Fruit fly (Drosophila melanogaster) whole organism, prepupa: ENCODE results near the gene CG13309.

Experiments
- Blimp-1 ChIP-seq: fragments of 200-800 bp; sonication (Bioruptor generic); optimal IDR thresholded peaks from 3 replicates; lab custom pipeline; 2017; ENCODE audit warnings: missing biosample characterization, missing genetic modification characterization, mild to moderate bottlenecking, moderate library complexity, missing genetic modification reagents
- CG10631 ChIP-seq: fragments of 200-800 bp; sonication (Bioruptor generic); optimal IDR thresholded peaks from 2 replicates; lab custom pipeline; 2016; ENCODE audit warnings: missing biosample characterization, missing genetic modification characterization
- CG11762 ChIP-seq: fragments of 200-800 bp; sonication (Bioruptor generic); optimal IDR thresholded peaks from 3 replicates; lab custom pipeline; 2016; ENCODE audit warnings: missing biosample characterization, missing genetic modification characterization; ENCODE audit not compliant: insufficient read depth
- CG11902 ChIP-seq: fragments of 200-800 bp; sonication (Bioruptor generic); optimal IDR thresholded peaks from 3 replicates; lab custom pipeline; 2016; ENCODE audit warnings: missing biosample characterization, missing genetic modification characterization
- CG15336 ChIP-seq: fragments of 200-800 bp; sonication (Bioruptor generic); IDR thresholded peaks from 2 replicates; pipeline ENCODE4 v1.3.6; 2022; ENCODE audit warnings: missing biosample characterization, missing genetic modification characterization
- CG1621 ChIP-seq: fragments of 200-800 bp; sonication (Bioruptor generic); optimal IDR thresholded peaks from 3 replicates; lab custom pipeline; 2018; ENCODE audit warnings: missing biosample characterization, mild to moderate bottlenecking, missing genetic modification characterization
- CG16779 ChIP-seq: fragments of 200-800 bp; sonication (Bioruptor generic); optimal IDR thresholded peaks from 3 replicates; lab custom pipeline; 2017; ENCODE audit warnings: missing biosample characterization, mild to moderate bottlenecking, missing genetic modification characterization
- CG3032 ChIP-seq: fragments of 200-800 bp; optimal IDR thresholded peaks from 2 replicates; lab custom pipeline; 2019; ENCODE audit warnings: missing biosample characterization, mild to moderate bottlenecking, missing genetic modification characterization, moderate library complexity
- CG32006 ChIP-seq: fragments of 200-800 bp; sonication (Bioruptor generic); optimal IDR thresholded peaks from 3 replicates; lab custom pipeline; 2017; ENCODE audit warnings: missing biosample characterization, mild to moderate bottlenecking, missing genetic modification characterization
- CG34406 ChIP-seq: fragments of 200-800 bp; sonication (Bioruptor generic); optimal IDR thresholded peaks from 3 replicates; lab custom pipeline; 2016; ENCODE audit warnings: missing biosample characterization, missing genetic modification characterization
- CG3919 ChIP-seq: fragments of 200-800 bp; sonication (Bioruptor generic); optimal IDR thresholded peaks from 3 replicates; lab custom pipeline; 2016; ENCODE audit warnings: missing biosample characterization, missing genetic modification characterization
- CG6276 ChIP-seq: fragments of 200-800 bp; sonication (Bioruptor generic); optimal IDR thresholded peaks from 2 replicates; lab custom pipeline; 2017; ENCODE audit warnings: missing biosample characterization, mild to moderate bottlenecking, missing genetic modification characterization
- CG6808 ChIP-seq: fragments of 200-800 bp; sonication (Bioruptor generic); optimal IDR thresholded peaks from 3 replicates; lab custom pipeline; 2017; ENCODE audit warnings: missing biosample characterization, missing genetic modification characterization, mild to moderate bottlenecking, moderate library complexity, missing genetic modification reagents
- CG6854 ChIP-seq: fragments of 200-800 bp; sonication (Bioruptor generic); optimal IDR thresholded peaks from 2 replicates; lab custom pipeline; 2017; ENCODE audit warnings: missing biosample characterization, mild to moderate bottlenecking, missing genetic modification characterization
- CG7368 ChIP-seq: fragments of 200-800 bp; sonication (Bioruptor generic); optimal IDR thresholded peaks from 3 replicates; lab custom pipeline; 2016; ENCODE audit warnings: missing biosample characterization, missing genetic modification characterization
- CG8119 ChIP-seq: fragments of 200-800 bp; sonication (Bioruptor generic); IDR thresholded peaks from 3 replicates; pipeline ENCODE4 v1.3.6; 2022; ENCODE audit warnings: missing biosample characterization, missing genetic modification characterization
- CG8632 ChIP-seq: fragments of 200-800 bp; sonication (Bioruptor generic); optimal IDR thresholded peaks from 3 replicates; lab custom pipeline; 2016; ENCODE audit warnings: missing biosample characterization, missing genetic modification characterization
- CG9139 ChIP-seq: fragments of 200-800 bp; sonication (Bioruptor generic); optimal IDR thresholded peaks from 3 replicates; lab custom pipeline; 2017; ENCODE audit warnings: missing biosample characterization, mild to moderate bottlenecking, missing genetic modification characterization
- Eip78C ChIP-seq: fragments of 200-800 bp; sonication (Bioruptor generic); peaks from one replicate; lab custom pipeline; 2016; ENCODE audit warnings: missing biosample characterization, missing genetic modification characterization
- Eip93F ChIP-seq: fragments of 200-800 bp; sonication (Bioruptor generic); optimal IDR thresholded peaks from 2 replicates; lab custom pipeline; 2016; ENCODE audit warnings: missing biosample characterization, mild to moderate bottlenecking, missing genetic modification characterization
- Ets21C ChIP-seq: fragments of 200-800 bp; sonication (Bioruptor generic); optimal IDR thresholded peaks from 3 replicates; lab custom pipeline; 2016; ENCODE audit warnings: missing biosample characterization, missing genetic modification characterization
- Ets96B ChIP-seq: fragments of 200-800 bp; optimal IDR thresholded peaks from 2 replicates; lab custom pipeline; 2019; ENCODE audit warnings: missing biosample characterization, mild to moderate bottlenecking, missing genetic modification characterization, moderate library complexity
- Gug ChIP-seq: fragments of 200-800 bp; sonication (Bioruptor generic); IDR thresholded peaks from 2 replicates; pipeline ENCODE4 v1.3.6; 2022; ENCODE audit warnings: missing biosample characterization, missing genetic modification characterization
- Hr4 ChIP-seq: fragments of 200-800 bp; sonication (Bioruptor generic); optimal IDR thresholded peaks from 3 replicates; lab custom pipeline; 2016; ENCODE audit warnings: missing biosample characterization, missing genetic modification characterization
- Lpt ChIP-seq: fragments of 200-800 bp; sonication (Bioruptor generic); optimal IDR thresholded peaks from 3 replicates; lab custom pipeline; 2016; ENCODE audit warnings: missing biosample characterization, missing genetic modification characterization
- Met ChIP-seq: fragments of 200-800 bp; sonication (Bioruptor generic); optimal IDR thresholded peaks from 3 replicates; lab custom pipeline; 2016; ENCODE audit warnings: missing biosample characterization, missing genetic modification characterization
- OdsH ChIP-seq: fragments of 200-800 bp; sonication (Bioruptor generic); optimal IDR thresholded peaks from 3 replicates; lab custom pipeline; 2016; ENCODE audit warnings: missing biosample characterization, missing genetic modification characterization
- Smox ChIP-seq: fragments of 200-800 bp; sonication (Bioruptor generic); optimal IDR thresholded peaks from 3 replicates; lab custom pipeline; 2016; ENCODE audit warnings: missing biosample characterization, missing genetic modification characterization
- Sox14 ChIP-seq: fragments of 200-800 bp; sonication (Bioruptor generic); optimal IDR thresholded peaks from 3 replicates; lab custom pipeline; 2016; ENCODE audit warnings: missing biosample characterization, missing genetic modification characterization
- achi ChIP-seq: fragments of 200-800 bp; sonication (Bioruptor generic); optimal IDR thresholded peaks from 3 replicates; lab custom pipeline; 2016; ENCODE audit warnings: missing biosample characterization, missing genetic modification characterization
- acj6 ChIP-seq: fragments of 200-800 bp; sonication (Bioruptor generic); optimal IDR thresholded peaks from 3 replicates; lab custom pipeline; 2016; ENCODE audit warnings: missing biosample characterization, missing genetic modification characterization
- dac ChIP-seq: fragments of 200-800 bp; sonication (Bioruptor generic); optimal IDR thresholded peaks from 2 replicates; lab custom pipeline; 2017; ENCODE audit warnings: missing biosample characterization, mild to moderate bottlenecking, missing genetic modification characterization
- dsx ChIP-seq: fragments of 200-800 bp; optimal IDR thresholded peaks from 3 replicates; lab custom pipeline; 2019; ENCODE audit warnings: missing biosample characterization, mild to moderate bottlenecking, missing genetic modification characterization, moderate library complexity; ENCODE audit not compliant: poor library complexity, severe bottlenecking
- eg ChIP-seq: fragments of 200-800 bp; sonication (Bioruptor generic); IDR thresholded peaks from 3 replicates; pipeline ENCODE4 v1.3.6; 2022; ENCODE audit warnings: missing biosample characterization, missing genetic modification characterization
- esn ChIP-seq: fragments of 200-800 bp; sonication (Bioruptor generic); optimal IDR thresholded peaks from 2 replicates; lab custom pipeline; 2016; ENCODE audit warnings: missing biosample characterization, mild to moderate bottlenecking, missing genetic modification characterization, moderate library complexity
- fd59A ChIP-seq: fragments of 200-800 bp; sonication (Bioruptor generic); optimal IDR thresholded peaks from 2 replicates; lab custom pipeline; 2017; ENCODE audit warnings: missing biosample characterization, mild to moderate bottlenecking, missing genetic modification characterization, missing genetic modification reagents
- fkh ChIP-seq: fragments of 200-800 bp; sonication (Bioruptor generic); optimal IDR thresholded peaks from 3 replicates; lab custom pipeline; 2017; ENCODE audit warnings: missing biosample characterization, mild to moderate bottlenecking, missing genetic modification characterization, moderate library complexity
- lz ChIP-seq: fragments of 200-800 bp; sonication (Bioruptor generic); optimal IDR thresholded peaks from 3 replicates; lab custom pipeline; 2016; ENCODE audit warnings: missing biosample characterization, missing genetic modification characterization
- net ChIP-seq: fragments of 200-800 bp; sonication (Bioruptor generic); optimal IDR thresholded peaks from 3 replicates; lab custom pipeline; 2016; ENCODE audit warnings: missing biosample characterization, missing genetic modification characterization
- pdm3 ChIP-seq: fragments of 200-800 bp; sonication (Bioruptor generic); optimal IDR thresholded peaks from 3 replicates; lab custom pipeline; 2016; ENCODE audit warnings: missing biosample characterization, missing genetic modification characterization
- salr ChIP-seq, 2 experiments: fragments of 200-800 bp; sonication (Bioruptor generic); optimal IDR thresholded peaks; 3 replicates each; lab custom pipeline; 2016 to 2018; ENCODE audit warnings: missing biosample characterization in 2 of 2, missing genetic modification characterization in 2 of 2, mild to moderate bottlenecking in 1 of 2
- spab ChIP-seq: fragments of 200-800 bp; sonication (Bioruptor generic); optimal IDR thresholded peaks from 2 replicates; lab custom pipeline; 2017; ENCODE audit warnings: missing biosample characterization, mild to moderate bottlenecking, missing genetic modification characterization, missing genetic modification reagents
- ss ChIP-seq, 2 experiments: fragments of 200-800 bp; sonication (Bioruptor generic); optimal IDR thresholded peaks; 2 replicates in 1 of 2; 3 replicates in 1 of 2; lab custom pipeline; 2017 to 2018; ENCODE audit warnings: mild to moderate bottlenecking in 2 of 2, missing biosample characterization in 2 of 2, missing genetic modification characterization in 2 of 2, moderate library complexity in 1 of 2
- svp ChIP-seq: fragments of 200-800 bp; sonication (Bioruptor generic); peaks from one replicate; lab custom pipeline; 2016; ENCODE audit warnings: missing biosample characterization, missing genetic modification characterization
- topi ChIP-seq: fragments of 200-800 bp; sonication (Bioruptor generic); optimal IDR thresholded peaks from 3 replicates; lab custom pipeline; 2016; ENCODE audit warnings: missing biosample characterization, missing genetic modification characterization
- vri ChIP-seq: fragments of 200-800 bp; sonication (Bioruptor generic); optimal IDR thresholded peaks from 3 replicates; lab custom pipeline; 2016; ENCODE audit warnings: missing biosample characterization, mild to moderate bottlenecking, missing genetic modification characterization

The CG13309 gene

dm6 chr3L:8839130-8839529 lies 28.9 kb downstream of the CG13309 start:
- TF ChIP-seq CG6276 (GFP tag; lab: Kevin White, UChicago), result no peak
- TF ChIP-seq ss (GFP tag; optimal IDR thresholded peaks at IDR 0.05; lab: Kevin White, UChicago), result peak in 1 of 2 experiments; percentile 58
- peak; percentile 17; the same call in 1 of the 3 replicates for TF ChIP-seq eg (GFP tag; lab: Robert Waterston, UW)

- TF ChIP-seq CG7368 (GFP tag; lab: Kevin White, UChicago) (peak; percentile 4), Eip78C (GFP tag; lab: Kevin White, UChicago) (peak; percentile 95), fkh (GFP tag; lab: Kevin White, UChicago) (no peak), svp (peak; percentile 92), CG34406 (GFP tag; lab: Kevin White, UChicago) (peak; percentile 50), lz (peak; percentile 71), achi (peak; percentile 58), acj6 (peak; percentile 64), CG10631 (GFP tag; lab: Kevin White, UChicago) (peak; percentile 74), CG16779 (peak; percentile 56), Hr4 (GFP tag; lab: Kevin White, UChicago) (peak; percentile 51), CG6854 (GFP tag; lab: Kevin White, UChicago) (peak; percentile 62), dsx (GFP tag; lab: Kevin White, UChicago) (peak; percentile 61), esn (GFP tag; lab: Kevin White, UChicago) (peak; percentile 84), vri (peak; percentile 40), CG8632 (peak; percentile 25), spab (GFP tag; lab: Kevin White, UChicago) (peak; percentile 79), CG11762 (peak; percentile 51), Eip93F (GFP tag; lab: Kevin White, UChicago) (no peak), Ets21C (GFP tag; lab: Kevin White, UChicago) (peak; percentile 57), Smox (GFP tag; lab: Kevin White, UChicago) (peak; percentile 70), CG15336 (peak; percentile 36; the same call in 1 of the 2 replicates), net (GFP tag; lab: Kevin White, UChicago) (peak; percentile 66), CG3919 (peak; percentile 64), CG1621 (tag; lab: Kevin White, UChicago) (peak; percentile 15), fd59A (peak; percentile 54), eg (GFP tag; lab: Robert Waterston, UW) (no peak), salr (GFP tag; optimal IDR thresholded peaks at IDR 0.05; lab: Kevin White, UChicago) (peak; percentile 3 to 61), CG3032 (tag; lab: Kevin White, UChicago) (peak; percentile 60), Ets96B (tag; lab: Kevin White, UChicago) (peak; percentile 72), ss (GFP tag; optimal IDR thresholded peaks at IDR 0.05; lab: Kevin White, UChicago) (peak; percentile 68 to 72), CG32006 (GFP tag; lab: Kevin White, UChicago) (peak; percentile 79), CG11902 (GFP tag; lab: Kevin White, UChicago) (peak; percentile 33), CG6276 (GFP tag; lab: Kevin White, UChicago) (peak; percentile 4), pdm3 (GFP tag; lab: Kevin White, UChicago) (peak; percentile 61), Lpt (no peak), Sox14 (GFP tag; lab: Kevin White, UChicago) (peak; percentile 69), CG9139 (GFP tag; lab: Kevin White, UChicago) (peak; percentile 12), Blimp-1 (GFP tag; lab: Kevin White, UChicago) (peak; percentile 25), Gug (GFP tag; lab: Robert Waterston, UW) (no peak), CG8119 (GFP tag; lab: Robert Waterston, UW) (0 out of 3 replicates have a peak, but pooled peaks have one; percentile 23), OdsH (GFP tag; lab: Kevin White, UChicago) (peak; percentile 66), topi (GFP tag; lab: Kevin White, UChicago) (peak; percentile 86), Met (peak; percentile 76), CG6808 (peak; percentile 71), dac (GFP tag; lab: Kevin White, UChicago) (peak; percentile 0)
Measured at dm6 chr3L:8839563-8840425, 29.6 kb downstream of the CG13309 start.
